Fruit fly (Drosophila melanogaster) whole organism, embryonic: Measurements from ENCODE around the gene CG11353.
A peak's percentile ranks its signal among the peaks of the same experiment; 100 is the strongest.

Source experiments
- CG10147 ChIP-seq: fragments of 200-800 bp; sonication (Bioruptor generic); optimal IDR thresholded peaks from 2 replicates; lab custom pipeline; 2019; ENCODE audit warnings: missing biosample characterization, mild to moderate bottlenecking, missing genetic modification characterization, moderate library complexity
- CG10654 ChIP-seq: fragments of 200-800 bp; sonication (Bioruptor generic); optimal IDR thresholded peaks from 2 replicates; lab custom pipeline; 2016; ENCODE audit warnings: missing biosample characterization, missing genetic modification characterization
- CG10959 ChIP-seq: fragments of 200-800 bp; sonication (Bioruptor generic); IDR thresholded peaks from 2 replicates; pipeline ENCODE4 v1.3.6; 2022; ENCODE audit warnings: missing biosample characterization, missing genetic modification characterization
- CG10979 ChIP-seq: fragments of 200-800 bp; sonication (Bioruptor generic); optimal IDR thresholded peaks from 2 replicates; lab custom pipeline; 2018; ENCODE audit warnings: missing biosample characterization, mild to moderate bottlenecking, missing genetic modification characterization, moderate library complexity
- CG11398 ChIP-seq: fragments of 200-800 bp; sonication (Bioruptor generic); optimal IDR thresholded peaks from 2 replicates; lab custom pipeline; 2016; ENCODE audit warnings: missing biosample characterization, missing genetic modification characterization
- CG12104 ChIP-seq: fragments of 200-800 bp; sonication (Bioruptor generic); optimal IDR thresholded peaks from 3 replicates; lab custom pipeline; 2016; ENCODE audit warnings: missing biosample characterization, missing genetic modification characterization
- CG12155 ChIP-seq: fragments of 200-800 bp; sonication (Bioruptor generic); optimal IDR thresholded peaks from 3 replicates; lab custom pipeline; 2016; ENCODE audit warnings: missing biosample characterization, missing genetic modification characterization
- CG12744 ChIP-seq: fragments of 200-800 bp; sonication (Bioruptor generic); optimal IDR thresholded peaks from 2 replicates; lab custom pipeline; 2016; ENCODE audit warnings: missing biosample characterization, missing genetic modification characterization
- CG14667 ChIP-seq: fragments of 200-800 bp; sonication (Bioruptor generic); IDR thresholded peaks from 2 replicates; pipeline ENCODE4 v1.3.6; 2022; ENCODE audit warnings: missing biosample characterization, missing genetic modification characterization
- CG15073 ChIP-seq: fragments of 200-800 bp; sonication (Bioruptor generic); optimal IDR thresholded peaks from 2 replicates; lab custom pipeline; 2016; ENCODE audit warnings: missing biosample characterization, missing genetic modification characterization
- CG15269 ChIP-seq: fragments of 200-800 bp; sonication (Bioruptor generic); optimal IDR thresholded peaks from 2 replicates; lab custom pipeline; 2018; ENCODE audit warnings: missing biosample characterization, mild to moderate bottlenecking, missing genetic modification characterization, moderate library complexity
- CG1529 ChIP-seq: fragments of 200-800 bp; sonication (Bioruptor generic); optimal IDR thresholded peaks from 3 replicates; lab custom pipeline; 2018; ENCODE audit warnings: missing biosample characterization, missing genetic modification characterization
- CG17186 ChIP-seq: fragments of 200-800 bp; sonication (Bioruptor generic); optimal IDR thresholded peaks from 3 replicates; lab custom pipeline; 2017; ENCODE audit warnings: missing biosample characterization, missing genetic modification reagents, missing genetic modification characterization
- CG1832 ChIP-seq: fragments of 200-800 bp; sonication (Bioruptor generic); optimal IDR thresholded peaks from 2 replicates; lab custom pipeline; 2017; ENCODE audit warnings: missing biosample characterization, mild to moderate bottlenecking, missing genetic modification characterization, inconsistent platforms
- CG31224 ChIP-seq: fragments of 200-800 bp; sonication (Bioruptor generic); IDR thresholded peaks from 2 replicates; pipeline ENCODE4 v1.3.6; 2022; ENCODE audit warnings: missing biosample characterization, missing genetic modification characterization
- CG4404 ChIP-seq: fragments of 200-800 bp; sonication (Bioruptor generic); IDR thresholded peaks from 2 replicates; pipeline ENCODE4 v1.3.6; 2022; ENCODE audit warnings: missing biosample characterization, missing genetic modification characterization
- CG4617 ChIP-seq: fragments of 200-800 bp; sonication (Bioruptor generic); optimal IDR thresholded peaks from 3 replicates; lab custom pipeline; 2016; ENCODE audit warnings: missing biosample characterization, missing genetic modification characterization, borderline replicate concordance
- CG5180 ChIP-seq: fragments of 200-800 bp; sonication (Bioruptor generic); optimal IDR thresholded peaks from 3 replicates; lab custom pipeline; 2017; ENCODE audit warnings: missing biosample characterization, missing genetic modification characterization, mild to moderate bottlenecking, moderate library complexity, missing genetic modification reagents
- CG6272 ChIP-seq: fragments of 200-800 bp; sonication (Bioruptor generic); IDR thresholded peaks from 2 replicates; pipeline ENCODE4 v1.3.6; 2022; ENCODE audit warnings: missing biosample characterization, missing genetic modification characterization
- CG6654 ChIP-seq: fragments of 200-800 bp; sonication (Bioruptor generic); optimal IDR thresholded peaks from 2 replicates; lab custom pipeline; 2017; ENCODE audit warnings: missing biosample characterization, mild to moderate bottlenecking, missing genetic modification characterization
- CG7372 ChIP-seq: fragments of 200-800 bp; sonication (Bioruptor generic); IDR thresholded peaks from 2 replicates; pipeline ENCODE4 v1.3.6; 2022; ENCODE audit warnings: missing biosample characterization, missing genetic modification characterization
- CG7786 ChIP-seq: fragments of 200-800 bp; sonication (Bioruptor generic); optimal IDR thresholded peaks from 2 replicates; lab custom pipeline; 2016; ENCODE audit warnings: missing biosample characterization, missing genetic modification characterization
- CG7928 ChIP-seq: fragments of 200-800 bp; sonication (Bioruptor generic); optimal IDR thresholded peaks from 2 replicates; lab custom pipeline; 2017; ENCODE audit warnings: missing biosample characterization, mild to moderate bottlenecking, missing genetic modification characterization
- CG9727 ChIP-seq: fragments of 200-800 bp; sonication (Bioruptor generic); optimal IDR thresholded peaks from 3 replicates; lab custom pipeline; 2017; ENCODE audit warnings: missing biosample characterization, mild to moderate bottlenecking, missing genetic modification characterization
- CG9876 ChIP-seq: fragments of 200-800 bp; sonication (Bioruptor generic); optimal IDR thresholded peaks from 2 replicates; lab custom pipeline; 2016; ENCODE audit warnings: missing biosample characterization, missing genetic modification characterization
- Dfd ChIP-seq, 2 experiments: fragments of >200 bp; optimal IDR thresholded peaks; 2 replicates each; lab custom pipeline; 2017; ENCODE audit warnings: missing biosample characterization in 2 of 2, missing genetic modification characterization in 2 of 2
- Elba2 ChIP-seq: fragments of 200-800 bp; sonication (Bioruptor generic); optimal IDR thresholded peaks from 3 replicates; lab custom pipeline; 2016; ENCODE audit warnings: missing biosample characterization, missing genetic modification characterization
- HLH4C ChIP-seq: fragments of 200-800 bp; sonication (Bioruptor generic); IDR thresholded peaks from 3 replicates; pipeline ENCODE4 v1.3.6; 2022; ENCODE audit warnings: missing biosample characterization, missing genetic modification characterization; ENCODE audit not compliant: partially characterized antibody
- HmgZ ChIP-seq: fragments of 200-800 bp; sonication (Bioruptor generic); optimal IDR thresholded peaks from 2 replicates; lab custom pipeline; 2018; ENCODE audit warnings: missing biosample characterization, mild to moderate bottlenecking, missing genetic modification characterization
- Meics ChIP-seq: fragments of 200-800 bp; sonication (Bioruptor generic); optimal IDR thresholded peaks from 2 replicates; lab custom pipeline; 2017; ENCODE audit warnings: missing biosample characterization, mild to moderate bottlenecking, missing genetic modification characterization
- Mrtf ChIP-seq: fragments of 200-800 bp; sonication (Bioruptor generic); IDR thresholded peaks from 3 replicates; pipeline ENCODE4 v1.3.6; 2022; ENCODE audit warnings: missing biosample characterization, missing genetic modification characterization
- NC2β ChIP-seq: fragments of 200-800 bp; sonication (Bioruptor generic); optimal IDR thresholded peaks from 2 replicates; lab custom pipeline; 2016; ENCODE audit warnings: missing biosample characterization, missing genetic modification characterization
- Sox102F ChIP-seq: fragments of 200-800 bp; sonication (Bioruptor generic); optimal IDR thresholded peaks from 2 replicates; lab custom pipeline; 2018; ENCODE audit warnings: missing biosample characterization, mild to moderate bottlenecking, missing genetic modification characterization, moderate library complexity
- ap ChIP-seq: fragments of 200-800 bp; sonication (Bioruptor generic); IDR thresholded peaks from 2 replicates; pipeline ENCODE4 v1.3.6; 2022; ENCODE audit warnings: missing biosample characterization, missing genetic modification characterization
- bigmax ChIP-seq: fragments of 200-800 bp; sonication (Bioruptor generic); optimal IDR thresholded peaks from 2 replicates; lab custom pipeline; 2018; ENCODE audit warnings: missing biosample characterization, mild to moderate bottlenecking, missing genetic modification characterization
- bowl ChIP-seq: fragments of 200-800 bp; sonication (Bioruptor generic); IDR thresholded peaks from 2 replicates; pipeline ENCODE4 v1.3.6; 2022; ENCODE audit warnings: missing biosample characterization, missing genetic modification characterization
- br ChIP-seq: fragments of >200 bp; optimal IDR thresholded peaks from 2 replicates; lab custom pipeline; 2017
- bsh ChIP-seq, 2 experiments: fragments of 200-800 bp; sonication (Bioruptor generic); optimal IDR thresholded peaks; 2 replicates each; lab custom pipeline; 2017 to 2018; ENCODE audit warnings: mild to moderate bottlenecking in 2 of 2, missing biosample characterization in 2 of 2, missing genetic modification characterization in 2 of 2, moderate library complexity in 1 of 2
- crc ChIP-seq: fragments of 200-800 bp; sonication (Bioruptor generic); optimal IDR thresholded peaks from 2 replicates; lab custom pipeline; 2016; ENCODE audit warnings: missing biosample characterization, missing genetic modification characterization
- dan ChIP-seq: fragments of 200-800 bp; sonication (Bioruptor generic); IDR thresholded peaks from 2 replicates; pipeline ENCODE4 v1.3.6; 2022; ENCODE audit warnings: missing biosample characterization, missing genetic modification characterization
- dimm ChIP-seq: fragments of 200-800 bp; sonication (Bioruptor generic); IDR thresholded peaks from 2 replicates; pipeline ENCODE4 v1.3.6; 2022; ENCODE audit warnings: missing biosample characterization, missing genetic modification characterization
- dpn ChIP-seq, 2 experiments: fragments of 200-800 bp; sonication (Bioruptor generic); optimal IDR thresholded peaks; 3 replicates each; lab custom pipeline; 2016; ENCODE audit warnings: missing biosample characterization in 2 of 2, missing genetic modification characterization in 2 of 2
- en ChIP-seq: fragments of 200-800 bp; sonication (Bioruptor generic); optimal IDR thresholded peaks from 2 replicates; lab custom pipeline; 2016; ENCODE audit warnings: missing biosample characterization, missing genetic modification characterization
- her ChIP-seq: fragments of 200-800 bp; sonication (Bioruptor generic); optimal IDR thresholded peaks from 2 replicates; lab custom pipeline; 2016; ENCODE audit warnings: missing biosample characterization, missing genetic modification characterization
- mirr ChIP-seq: fragments of 200-800 bp; sonication (Bioruptor generic); optimal IDR thresholded peaks from 3 replicates; lab custom pipeline; 2018; ENCODE audit warnings: missing biosample characterization, mild to moderate bottlenecking, missing genetic modification characterization
- pb ChIP-seq: fragments of 200-800 bp; sonication (Bioruptor generic); optimal IDR thresholded peaks from 3 replicates; lab custom pipeline; 2016; ENCODE audit warnings: missing biosample characterization, missing genetic modification characterization
- phol ChIP-seq: fragments of 200-800 bp; sonication (Bioruptor generic); optimal IDR thresholded peaks from 3 replicates; lab custom pipeline; 2018; ENCODE audit warnings: missing biosample characterization, mild to moderate bottlenecking, missing genetic modification characterization, moderate library complexity
- row ChIP-seq: fragments of 200-800 bp; sonication (Bioruptor generic); IDR thresholded peaks from 3 replicates; pipeline ENCODE4 v1.3.6; 2022; ENCODE audit warnings: missing biosample characterization, missing genetic modification characterization
- slbo ChIP-seq: fragments of 200-800 bp; sonication (Bioruptor generic); IDR thresholded peaks from 2 replicates; pipeline ENCODE4 v1.3.6; 2022; ENCODE audit warnings: missing biosample characterization, missing genetic modification characterization
- sug ChIP-seq: fragments of 200-800 bp; optimal IDR thresholded peaks from 2 replicates; lab custom pipeline; 2019; ENCODE audit warnings: missing biosample characterization, mild to moderate bottlenecking, missing genetic modification characterization, moderate library complexity
- trem ChIP-seq: fragments of 200-800 bp; optimal IDR thresholded peaks from 3 replicates; lab custom pipeline; 2019; ENCODE audit warnings: missing biosample characterization, mild to moderate bottlenecking, missing genetic modification characterization, moderate library complexity
- unpg ChIP-seq: fragments of 200-800 bp; sonication (Bioruptor generic); optimal IDR thresholded peaks from 3 replicates; lab custom pipeline; 2018; ENCODE audit warnings: missing biosample characterization, mild to moderate bottlenecking, missing genetic modification characterization, moderate library complexity

The CG11353 gene

DNA sequence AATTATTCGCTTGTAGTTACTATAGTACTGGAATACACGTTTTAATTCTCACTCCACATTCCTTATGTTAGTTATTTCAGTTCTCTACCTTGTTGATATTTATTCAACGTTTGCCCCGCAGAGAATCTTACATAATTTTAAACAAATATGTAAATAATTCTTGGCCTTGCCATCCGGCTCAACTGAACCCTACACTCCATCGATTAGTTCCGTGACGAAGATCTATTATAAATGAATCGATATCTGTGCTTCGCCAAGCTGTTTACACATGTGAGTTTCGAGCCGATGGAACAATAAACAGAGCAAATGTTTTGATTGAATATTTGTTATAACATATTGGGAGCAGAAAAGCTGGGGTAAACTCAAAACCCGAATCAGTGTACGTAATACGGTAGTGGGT is 11.2 kb upstream of the CG11353 start (continued):
- no peak for TF ChIP-seq CG31224 (GFP tag; lab: Robert Waterston, UW)
- no peak for TF ChIP-seq CG5180 (GFP tag; lab: Kevin White, UChicago)
- TF ChIP-seq HmgZ (tag; lab: Kevin White, UChicago): peak; percentile 3
- no peak for TF ChIP-seq dan (GFP tag; lab: Robert Waterston, UW)
- TF ChIP-seq CG10654 (GFP tag; lab: Kevin White, UChicago): no peak
- TF ChIP-seq CG15073 (GFP tag; lab: Kevin White, UChicago): no peak
- no peak for TF ChIP-seq CG6654
- TF ChIP-seq CG10979: no peak
- no peak for TF ChIP-seq row (GFP tag; lab: Robert Waterston, UW)
- peak; percentile 15; the same call in 1 of the 2 replicates for TF ChIP-seq CG14667 (GFP tag; lab: Robert Waterston, UW)
- peak in 1 of 2 experiments; percentile 64 for TF ChIP-seq dpn (GFP tag; optimal IDR thresholded peaks at IDR 0.05; lab: Kevin White, UChicago)
- peak; percentile 13 for TF ChIP-seq CG10147 (GFP tag; lab: Kevin White, UChicago)
- TF ChIP-seq sug (tag; lab: Kevin White, UChicago): no peak
- TF ChIP-seq HLH4C: no peak
- no peak for TF ChIP-seq Dfd (GFP tag; optimal IDR thresholded peaks at IDR 0.05; lab: Kevin White, UChicago)
- TF ChIP-seq Elba2 (GFP tag; lab: Kevin White, UChicago): no peak
- TF ChIP-seq CG4617 (GFP tag; lab: Kevin White, UChicago): no peak
- peak; percentile 29; the same call in 1 of the 2 replicates for TF ChIP-seq bowl (GFP tag; lab: Robert Waterston, UW)
- TF ChIP-seq en (GFP tag; lab: Kevin White, UChicago): no peak
- TF ChIP-seq CG17186 (GFP tag; lab: Kevin White, UChicago): no peak
- no peak for TF ChIP-seq NC2β (GFP tag; lab: Kevin White, UChicago)
- TF ChIP-seq Mrtf (GFP tag; lab: Robert Waterston, UW): no peak
- TF ChIP-seq trem: no peak
- no peak for TF ChIP-seq pb
- TF ChIP-seq CG7928 (GFP tag; lab: Kevin White, UChicago): no peak
- TF ChIP-seq her (GFP tag; lab: Kevin White, UChicago): no peak
- TF ChIP-seq CG9727 (GFP tag; lab: Kevin White, UChicago): no peak
- peak; percentile 21 for TF ChIP-seq unpg (GFP tag; lab: Kevin White, UChicago)
- TF ChIP-seq dimm (GFP tag; lab: Robert Waterston, UW): no peak
- TF ChIP-seq crc: peak; percentile 49
- peak; percentile 5 for TF ChIP-seq CG12104
- peak; percentile 50 for TF ChIP-seq mirr (GFP tag; lab: Kevin White, UChicago)
- TF ChIP-seq CG1529 (GFP tag; lab: Kevin White, UChicago): no peak
- TF ChIP-seq CG4404 (GFP tag; lab: Robert Waterston, UW): no peak
- TF ChIP-seq CG11398 (GFP tag; lab: Kevin White, UChicago): no peak
- no peak for TF ChIP-seq ap
- TF ChIP-seq CG1832 (GFP tag; lab: Kevin White, UChicago): no peak
- no peak for TF ChIP-seq bsh (GFP tag; optimal IDR thresholded peaks at IDR 0.05; lab: Kevin White, UChicago)
- TF ChIP-seq CG7372 (GFP tag; lab: Robert Waterston, UW): 0 out of 2 replicates have a peak, but pooled peaks have one; percentile 8
- TF ChIP-seq phol (tag; lab: Kevin White, UChicago): no peak
- TF ChIP-seq CG12155: no peak
- no peak for TF ChIP-seq CG9876 (GFP tag; lab: Kevin White, UChicago)
- peak; percentile 71 for TF ChIP-seq Meics
- no peak for TF ChIP-seq CG7786
- no peak for TF ChIP-seq CG12744 (GFP tag; lab: Kevin White, UChicago)
- no peak for TF ChIP-seq CG6272 (GFP tag; lab: Robert Waterston, UW)
- TF ChIP-seq Sox102F: peak; percentile 2
- TF ChIP-seq slbo (GFP tag; lab: Robert Waterston, UW): no peak
- no peak for TF ChIP-seq CG10959 (GFP tag; lab: Robert Waterston, UW)
- no peak for TF ChIP-seq bigmax (GFP tag; lab: Kevin White, UChicago)
- no peak for TF ChIP-seq br
- TF ChIP-seq CG15269 (tag; lab: Kevin White, UChicago): peak; percentile 27
